Worm (Caenorhabditis elegans): ENCODE data around the gene F10E9.4.

Gene F10E9.4

DNA sequence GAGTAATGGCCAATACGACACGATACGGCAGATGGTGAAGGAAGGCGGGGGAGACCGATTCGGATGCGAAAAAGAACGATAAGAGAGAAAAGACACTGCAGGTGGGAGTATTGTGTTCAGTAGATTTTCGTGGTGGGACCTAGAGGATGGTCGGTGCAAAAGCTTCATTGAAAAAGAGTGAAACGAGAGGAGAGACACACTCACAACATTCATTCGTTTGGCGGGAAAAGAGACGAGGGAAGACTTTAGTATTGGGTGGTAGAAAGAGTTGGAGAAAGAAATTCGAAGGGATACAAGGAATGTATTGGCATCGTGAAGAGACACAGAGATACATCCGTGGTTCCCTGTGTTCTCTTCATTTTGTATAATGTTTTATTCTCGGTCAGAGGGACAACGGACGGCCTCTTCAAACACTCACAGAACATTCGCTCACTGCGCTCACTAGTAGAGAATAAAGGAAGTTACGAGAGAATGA, 48.1 kb downstream of the F10E9.4 start:
- TF ChIP-seq nhr-6 (tag; optimal IDR thresholded peaks at IDR 0.05) (peak; percentile 64), lin-38 (GFP tag; IDR thresholded peaks at IDR 0.05) (peak; percentile 68), set-16 (GFP tag; IDR thresholded peaks at IDR 0.05) (no peak), lim-7 (GFP tag; IDR thresholded peaks at IDR 0.05) (peak; percentile 49; the same call in 1 of the 2 replicates), nhr-41 (GFP tag; IDR thresholded peaks at IDR 0.05) (no peak), ctbp-1 (GFP tag; IDR thresholded peaks at IDR 0.05) (peak; percentile 65), jun-1 (tag; optimal IDR thresholded peaks at IDR 0.05) (no peak), T26A8.4 (GFP tag; IDR thresholded peaks at IDR 0.05) (peak; percentile 51), fkh-10 (GFP tag; optimal IDR thresholded peaks at IDR 0.05) (peak; percentile 33), pqm-1 (tag; optimal IDR thresholded peaks at IDR 0.05) (peak; percentile 3), ceh-28 (tag; optimal IDR thresholded peaks at IDR 0.05) (no peak), ztf-7 (tag; optimal IDR thresholded peaks at IDR 0.05) (peak; percentile 50), nhr-25 (tag; optimal IDR thresholded peaks at IDR 0.05; ENCODE audit: borderline replicate concordance, insufficient read depth) (peak; percentile 59), dpl-1 (GFP tag; optimal IDR thresholded peaks at IDR 0.05) (peak; percentile 73), nhr-42 (GFP tag; IDR thresholded peaks at IDR 0.05) (no peak), vab-7 (GFP tag; IDR thresholded peaks at IDR 0.05) (no peak), zag-1 (tag; optimal IDR thresholded peaks at IDR 0.05) (no peak), tag-97 (GFP tag; IDR thresholded peaks at IDR 0.05) (no peak), lsy-2 (tag; optimal IDR thresholded peaks at IDR 0.05) (peak; percentile 77 to 91), tra-1 (GFP tag; IDR thresholded peaks at IDR 0.05) (0 out of 2 replicates have a peak, but pooled peaks have one; percentile 17), dmd-9 (GFP tag; IDR thresholded peaks at IDR 0.05) (no peak), Y75B8A.6 (GFP tag; IDR thresholded peaks at IDR 0.05) (no peak), lir-3 (tag; optimal IDR thresholded peaks at IDR 0.05) (no peak), hmg-1.1 (GFP tag; IDR thresholded peaks at IDR 0.05) (peak; percentile 84), lin-15B (tag; optimal IDR thresholded peaks at IDR 0.05) (no peak), mdl-1 (tag; optimal IDR thresholded peaks at IDR 0.05) (peak in 1 of 2 experiments; percentile 58), snpc-1.2 (GFP tag; IDR thresholded peaks at IDR 0.05) (no peak), mdt-29 (GFP tag; IDR thresholded peaks at IDR 0.05) (no peak), ama-1 (optimal IDR thresholded peaks at IDR 0.05) (peak; percentile 43), nhr-237 (tag; optimal IDR thresholded peaks at IDR 0.05) (no peak), nhr-11 (tag; optimal IDR thresholded peaks at IDR 0.05) (peak; percentile 86), mxl-2 (GFP tag; conservative IDR thresholded peaks at IDR 0.05) (no peak), F37D6.2 (tag; optimal IDR thresholded peaks at IDR 0.05) (peak; percentile 50), F26F4.8 (GFP tag; conservative IDR thresholded peaks at IDR 0.05) (no peak), daf-16 (GFP tag; optimal IDR thresholded peaks at IDR 0.05) (peak in 1 of 2 experiments; percentile 28), daf-16 (tag; optimal IDR thresholded peaks at IDR 0.05) (peak; percentile 15), nhr-10 (tag; optimal IDR thresholded peaks at IDR 0.05) (no peak), aha-1 (tag) (peak; percentile 86), zfp-2 (tag; optimal IDR thresholded peaks at IDR 0.05) (no peak), nhr-77 (tag; optimal IDR thresholded peaks at IDR 0.05) (peak; percentile 58), daf-8 (GFP tag; IDR thresholded peaks at IDR 0.05) (no peak), madf-9 (GFP tag; conservative IDR thresholded peaks at IDR 0.05) (no peak), lin-13 (GFP tag; optimal IDR thresholded peaks at IDR 0.05) (peak; percentile 79), lin-29 (GFP tag; IDR thresholded peaks at IDR 0.05) (no peak), pha-4 (GFP tag; IDR thresholded peaks at IDR 0.05) (no peak), pha-4 (tag; optimal IDR thresholded peaks at IDR 0.05) (peak; percentile 43), ces-1 (GFP tag; optimal IDR thresholded peaks at IDR 0.05) (peak; percentile 64), fos-1 (tag; optimal IDR thresholded peaks at IDR 0.05) (no peak), F49E8.2 (tag; optimal IDR thresholded peaks at IDR 0.05; ENCODE audit: borderline replicate concordance) (no peak), saeg-2 (GFP tag; IDR thresholded peaks at IDR 0.05) (no peak), mes-2 (tag; optimal IDR thresholded peaks at IDR 0.05; ENCODE audit: poor library complexity, severe bottlenecking) (peak; percentile 1), unc-39 (tag; optimal IDR thresholded peaks at IDR 0.05) (no peak), nhr-28 (tag; optimal IDR thresholded peaks at IDR 0.05) (peak; percentile 66)

All from whole organism, L4 larva.